Worm (Caenorhabditis elegans) whole organism, early embryonic: ENCODE results near the gene F48E3.6.

Source experiments
- B0310.2 ChIP-seq: sonication (generic microtip); optimal IDR thresholded peaks from 2 replicates; lab custom pipeline; 2016; ENCODE audit warnings: mild to moderate bottlenecking, missing genetic modification characterization, missing compliant biosample characterization
- F13C5.2 ChIP-seq: sonication (generic microtip); optimal IDR thresholded peaks from 2 replicates; lab custom pipeline; 2017; ENCODE audit warnings: mild to moderate bottlenecking, missing genetic modification characterization, inconsistent platforms, missing compliant biosample characterization
- aly-1 ChIP-seq: sonication (generic microtip); optimal IDR thresholded peaks from 2 replicates; lab custom pipeline; 2016; ENCODE audit warnings: missing genetic modification characterization, missing compliant biosample characterization
- ama-1 ChIP-seq: fragments of 150-350 bp; optimal IDR thresholded peaks from 2 replicates; lab custom pipeline; 2014
- ceh-13 ChIP-seq: fragments of 200-800 bp; sonication (Bioruptor generic); optimal IDR thresholded peaks from 2 replicates; lab custom pipeline; 2018; ENCODE audit warnings: mild to moderate bottlenecking, missing genetic modification characterization, missing compliant biosample characterization
- ceh-36 ChIP-seq: sonication (generic microtip); optimal IDR thresholded peaks from 2 replicates; lab custom pipeline; 2016; ENCODE audit warnings: missing genetic modification characterization, inconsistent platforms, missing compliant biosample characterization
- ets-7 ChIP-seq: sonication (generic microtip); optimal IDR thresholded peaks from 2 replicates; lab custom pipeline; 2016; ENCODE audit warnings: missing genotype, missing genetic modification characterization, missing compliant biosample characterization
- flt-1 ChIP-seq: fragments of 200-800 bp; sonication (Bioruptor generic); IDR thresholded peaks from 2 replicates; pipeline ENCODE4 v1.3.6; 2022; ENCODE audit warnings: missing genetic modification characterization, missing compliant biosample characterization
- hmbx-1 ChIP-seq: sonication (generic microtip); optimal IDR thresholded peaks from 2 replicates; lab custom pipeline; 2016; ENCODE audit warnings: mild to moderate bottlenecking, missing genetic modification characterization, missing compliant biosample characterization
- hmg-4 ChIP-seq: fragments of 200-800 bp; sonication (Bioruptor generic); optimal IDR thresholded peaks from 2 replicates; lab custom pipeline; 2018; ENCODE audit warnings: mild to moderate bottlenecking, missing genetic modification characterization, missing compliant biosample characterization
- hnd-1 ChIP-seq: sonication (generic microtip); optimal IDR thresholded peaks from 2 replicates; lab custom pipeline; 2016; ENCODE audit warnings: missing genetic modification characterization, missing compliant biosample characterization
- pes-1 ChIP-seq: fragments of 200-800 bp; sonication (Bioruptor generic); IDR thresholded peaks from 2 replicates; pipeline ENCODE4 v1.3.6; 2022; ENCODE audit warnings: missing genetic modification reagents, missing genetic modification characterization, missing compliant biosample characterization
- scrt-1 ChIP-seq: fragments of 200-800 bp; sonication (Bioruptor generic); IDR thresholded peaks from 2 replicates; pipeline ENCODE4 v1.3.6; 2022; ENCODE audit warnings: missing genetic modification characterization, missing compliant biosample characterization
- sea-1 ChIP-seq: fragments of 200-800 bp; sonication (Bioruptor generic); conservative IDR thresholded peaks from 2 replicates; pipeline ENCODE4 v1.3.6; 2022; ENCODE audit warnings: missing genetic modification characterization, missing compliant biosample characterization
- tbx-11 ChIP-seq: fragments of 200-800 bp; sonication (Bioruptor generic); IDR thresholded peaks from 2 replicates; pipeline ENCODE4 v1.3.6; 2022; ENCODE audit warnings: missing genetic modification characterization, missing compliant biosample characterization
- tbx-37 ChIP-seq: fragments of 200-800 bp; sonication (Bioruptor generic); conservative IDR thresholded peaks from 2 replicates; pipeline ENCODE4 v1.3.6; 2022; ENCODE audit warnings: missing genetic modification reagents, missing genetic modification characterization, missing compliant biosample characterization
- tra-4 ChIP-seq: sonication (generic microtip); optimal IDR thresholded peaks from 2 replicates; lab custom pipeline; 2017; ENCODE audit warnings: missing genetic modification characterization, missing compliant biosample characterization

Gene F48E3.6

DNA sequence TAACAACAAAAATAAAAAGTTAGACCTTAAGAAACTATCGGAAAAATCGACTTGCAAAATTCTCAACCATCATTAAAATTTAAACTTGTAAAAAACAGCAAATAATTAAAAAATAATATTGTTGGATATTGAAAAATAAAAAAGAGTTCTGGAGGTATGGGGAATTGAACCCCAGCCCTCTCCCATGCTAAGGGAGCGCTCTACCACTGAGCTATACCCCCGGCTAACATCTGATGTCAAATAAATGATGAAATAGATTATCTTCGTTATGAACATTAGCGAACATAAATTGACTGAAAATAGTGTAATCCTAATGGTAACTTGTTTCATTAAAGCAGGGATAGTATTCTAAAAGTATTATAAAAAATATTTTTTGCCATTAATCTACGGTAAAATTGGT is 4.4 kb upstream of the F48E3.6 start:
- TF ChIP-seq B0310.2 (tag; lab: Kevin White, UChicago) (no peak), flt-1 (GFP tag; lab: Robert Waterston, UW) (0 out of 2 replicates have a peak, but pooled peaks have one; percentile 39)

DNA sequence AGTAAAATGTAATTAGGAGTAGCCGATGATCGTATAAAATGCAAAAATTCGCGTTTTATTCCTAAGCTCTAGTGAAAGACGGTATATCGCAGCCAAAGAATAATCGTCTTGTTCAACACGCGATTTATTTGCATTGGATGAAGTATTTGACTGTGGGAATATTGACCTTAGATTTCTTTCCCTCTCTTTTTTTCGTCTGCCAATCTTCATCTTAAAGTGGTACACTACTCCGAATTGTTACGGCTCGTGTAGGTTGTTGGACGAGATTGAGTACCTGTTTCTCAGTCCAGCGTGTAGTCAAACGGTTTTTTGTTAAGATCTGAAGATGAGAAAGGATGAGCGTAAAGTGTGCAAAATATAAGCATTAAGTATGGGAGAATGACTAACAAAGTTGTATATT is 3.8 kb upstream of the F48E3.6 start, which contains the start of gene lgc-11:
Gene lgc-11, minus strand, starts transcription at position 101 of the 400 bp plus-strand sequence.
- TF ChIP-seq ama-1 (lab: Kevin White, UChicago) (no peak), ceh-13 (GFP tag; lab: Kevin White, UChicago) (no peak), hnd-1 (tag; lab: Kevin White, UChicago) (no peak), tbx-37 (GFP tag; lab: Robert Waterston, UW) (no peak), ceh-36 (no peak), ets-7 (tag; lab: Kevin White, UChicago) (no peak), hmbx-1 (tag; lab: Kevin White, UChicago) (no peak), scrt-1 (GFP tag; lab: Robert Waterston, UW) (no peak), hmg-4 (GFP tag; lab: Kevin White, UChicago) (no peak)

DNA sequence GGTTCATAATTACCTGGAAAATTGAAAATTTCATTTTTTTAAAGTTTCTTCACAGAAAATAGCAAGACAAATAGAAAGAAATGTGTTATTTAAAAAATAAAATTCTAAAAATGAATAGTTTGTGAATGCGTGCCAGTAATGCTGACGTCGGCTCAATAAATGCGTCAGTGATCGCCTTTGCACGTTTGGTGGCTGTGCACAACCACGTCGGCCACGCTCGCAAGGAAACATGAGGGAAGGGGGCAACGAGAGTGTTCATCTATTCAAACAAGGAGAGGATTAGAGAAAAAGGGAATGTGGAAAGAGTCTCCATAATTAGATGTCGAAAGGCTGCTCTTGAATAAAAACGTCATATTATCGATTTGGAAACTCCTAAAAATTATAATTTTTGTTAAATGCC is 1.7 kb downstream of the F48E3.6 start, which contains the start of gene uggt-1:
Gene uggt-1, minus strand, starts transcription at position 13 of the 400 bp plus-strand sequence.
- TF ChIP-seq sea-1 (GFP tag; lab: Robert Waterston, UW), result peak; percentile 71
- TF ChIP-seq flt-1 (GFP tag; lab: Robert Waterston, UW), result peak; percentile 26; the same call in 1 of the 2 replicates
- peak; percentile 64 for TF ChIP-seq ceh-36
- TF ChIP-seq tbx-11 (GFP tag; lab: Robert Waterston, UW), result no peak
- peak; percentile 83 for TF ChIP-seq hmg-4 (GFP tag; lab: Kevin White, UChicago)
- TF ChIP-seq F13C5.2 (tag; lab: Kevin White, UChicago), result peak; percentile 85
- no peak for TF ChIP-seq ceh-13 (GFP tag; lab: Kevin White, UChicago)
- TF ChIP-seq B0310.2 (tag; lab: Kevin White, UChicago), result no peak
- TF ChIP-seq hmbx-1 (tag; lab: Kevin White, UChicago), result no peak
- no peak for TF ChIP-seq hnd-1 (tag; lab: Kevin White, UChicago)

DNA sequence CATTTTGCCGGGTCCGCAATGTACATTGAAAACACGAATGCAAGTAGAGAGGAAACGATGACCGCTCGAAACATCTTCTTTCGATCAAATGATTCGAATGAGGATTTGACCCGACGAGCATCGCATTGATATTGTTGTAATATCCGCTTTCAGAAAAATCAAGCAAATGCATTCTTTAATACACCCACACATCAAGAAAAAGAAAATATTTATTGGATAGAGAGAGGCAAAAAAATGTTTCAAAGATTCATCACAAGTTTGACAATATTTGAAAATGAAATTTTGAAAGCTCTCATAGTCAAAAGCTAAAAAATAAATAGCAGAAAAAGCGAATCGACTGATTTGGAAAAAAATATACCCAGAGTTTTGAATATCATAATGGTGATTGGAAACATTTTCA is 7.2 kb downstream of the F48E3.6 start, which contains the start of gene try-14:
Gene try-14, minus strand, starts transcription at position 101 of the 400 bp plus-strand sequence.
- TF ChIP-seq tra-4 (tag; lab: Kevin White, UChicago) (no peak), hmg-4 (GFP tag; lab: Kevin White, UChicago) (no peak)

ce11 chrX:7493020-7493419 is 9.7 kb downstream of the F48E3.6 start, which contains the start of gene F48E3.2:
Gene F48E3.2, minus strand, starts transcription at chrX:7493120.
- TF ChIP-seq hmg-4 (GFP tag; lab: Kevin White, UChicago) (no peak), ama-1 (lab: Kevin White, UChicago) (no peak), aly-1 (tag; lab: Kevin White, UChicago) (no peak), hmbx-1 (tag; lab: Kevin White, UChicago) (no peak), B0310.2 (tag; lab: Kevin White, UChicago) (no peak), F13C5.2 (tag; lab: Kevin White, UChicago) (no peak), pes-1 (GFP tag; lab: Robert Waterston, UW) (no peak), tra-4 (tag; lab: Kevin White, UChicago) (no peak), ceh-36 (no peak), tbx-11 (GFP tag; lab: Robert Waterston, UW) (no peak)

- TF ChIP-seq hnd-1 (tag; lab: Kevin White, UChicago) (no peak), ets-7 (tag; lab: Kevin White, UChicago) (no peak), tbx-37 (GFP tag; lab: Robert Waterston, UW) (no peak), F13C5.2 (tag; lab: Kevin White, UChicago) (no peak), ceh-36 (no peak), tra-4 (tag; lab: Kevin White, UChicago) (no peak), sea-1 (GFP tag; lab: Robert Waterston, UW) (no peak), B0310.2 (tag; lab: Kevin White, UChicago) (no peak), ceh-13 (GFP tag; lab: Kevin White, UChicago) (no peak)
These were observed 11.2 kb downstream of the F48E3.6 start for ce11 chrX:7491521-7491920.

DNA sequence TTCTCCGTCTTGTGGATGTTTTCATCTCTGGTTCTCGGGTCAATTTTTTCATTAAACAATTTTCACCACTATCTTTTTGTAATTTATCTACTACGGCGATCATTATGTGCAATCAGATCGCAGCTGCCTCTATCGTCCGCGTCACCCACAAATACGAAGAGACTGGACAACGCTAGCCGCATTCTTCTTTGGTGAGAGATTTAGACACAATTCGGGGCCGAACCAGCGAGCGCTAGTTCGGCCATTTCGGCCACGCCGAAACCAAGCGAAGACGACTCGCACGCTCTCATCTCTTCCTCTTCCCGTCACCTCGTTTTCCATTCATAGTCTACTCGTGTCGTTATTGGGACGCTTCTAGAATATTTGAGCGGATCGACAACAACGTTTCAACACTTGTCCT is 17.0 kb downstream of the F48E3.6 start, which contains the start of gene gly-12:
Gene gly-12, plus strand, starts transcription at position 117 of the 400 bp plus-strand sequence.
- TF ChIP-seq hmg-4 (GFP tag; lab: Kevin White, UChicago) (peak; percentile 69), aly-1 (tag; lab: Kevin White, UChicago) (peak; percentile 17), tbx-37 (GFP tag; lab: Robert Waterston, UW) (no peak), F13C5.2 (tag; lab: Kevin White, UChicago) (no peak), flt-1 (GFP tag; lab: Robert Waterston, UW) (no peak), pes-1 (GFP tag; lab: Robert Waterston, UW) (no peak)

DNA sequence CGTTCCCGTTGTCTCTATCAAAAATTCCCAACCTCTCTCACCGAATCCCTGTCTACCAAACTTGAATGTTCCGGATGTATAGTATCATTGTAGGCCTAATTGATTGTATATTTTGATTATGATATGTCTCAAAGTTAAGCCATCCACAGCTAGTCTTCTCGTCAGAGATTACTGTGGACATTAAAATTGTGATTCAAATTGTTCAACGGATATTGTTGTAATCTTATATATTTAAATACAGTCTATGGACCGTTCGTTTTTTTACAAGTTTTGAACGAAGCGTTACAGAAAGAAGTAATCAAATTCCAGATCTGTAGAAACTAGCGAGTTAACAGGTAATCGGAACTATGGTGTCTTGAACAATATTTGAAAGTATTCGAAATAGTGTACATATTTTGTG is 22.0 kb downstream of the F48E3.6 start, which contains the start of gene F48E3.9:
Gene F48E3.9, plus strand, starts transcription at position 301 of the 400 bp plus-strand sequence.
- no peak for TF ChIP-seq tra-4 (tag; lab: Kevin White, UChicago)
- no peak for TF ChIP-seq hnd-1 (tag; lab: Kevin White, UChicago)
